Fruit fly (Drosophila melanogaster): Measurements from ENCODE around the gene bbx.

Gene bbx

DNA sequence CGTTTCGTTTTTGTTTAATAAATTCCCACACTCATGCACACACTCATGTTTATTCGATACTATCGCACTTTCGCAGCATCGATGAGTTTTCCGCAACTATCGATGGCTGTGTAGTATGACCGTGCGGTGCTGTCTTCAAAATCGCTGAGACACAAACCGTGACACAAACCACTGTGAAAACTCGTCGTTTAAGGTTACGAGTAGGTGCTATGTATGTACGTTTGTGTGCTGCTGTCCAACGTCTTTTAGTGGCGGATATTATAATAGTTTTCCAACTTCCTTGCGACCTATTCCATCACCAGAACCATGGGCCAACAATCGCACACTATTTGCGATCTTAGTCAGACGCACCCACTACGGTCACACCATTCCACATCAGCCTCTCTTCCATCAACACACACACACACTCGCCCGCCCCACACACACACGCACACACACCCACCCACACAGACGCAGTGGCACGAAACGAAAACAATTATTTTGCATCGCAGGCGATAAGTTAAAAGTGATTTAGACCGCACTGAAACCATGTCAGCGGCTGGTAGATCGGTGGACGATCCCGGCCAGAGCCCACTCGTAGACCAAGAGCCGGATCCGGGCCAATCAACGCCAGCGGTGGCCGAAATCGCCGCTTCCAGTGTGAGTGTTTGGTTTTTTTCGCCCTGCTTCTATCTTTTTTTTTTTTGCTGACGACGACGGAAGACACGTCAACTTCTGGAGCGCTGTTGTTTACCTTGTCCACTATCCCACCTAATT is 38.7 kb upstream of the bbx start, which contains the start of the genes Dd and CG1486 (continued):
- TF ChIP-seq CG18476 (GFP tag; optimal IDR thresholded peaks at IDR 0.05) (no peak), CG1647 (GFP tag; optimal IDR thresholded peaks at IDR 0.05) (no peak), bab2 (GFP tag; optimal IDR thresholded peaks at IDR 0.05) (no peak), trh (GFP tag; optimal IDR thresholded peaks at IDR 0.05) (no peak), HLH4C (GFP tag; IDR thresholded peaks at IDR 0.05; ENCODE audit: partially characterized antibody) (peak; percentile 90), hbn (GFP tag; IDR thresholded peaks at IDR 0.05; ENCODE audit: partially characterized antibody) (peak; percentile 74), Mes4 (GFP tag; optimal IDR thresholded peaks at IDR 0.05) (no peak), CG12071 (GFP tag; optimal IDR thresholded peaks at IDR 0.05) (no peak), sens (GFP tag) (peak; percentile 29), CG42726 (GFP tag; IDR thresholded peaks at IDR 0.05; ENCODE audit: partially characterized antibody) (peak; percentile 85; the same call in 1 of the 2 replicates), kay (GFP tag; optimal IDR thresholded peaks at IDR 0.05) (peak; percentile 55), ap (GFP tag; IDR thresholded peaks at IDR 0.05) (no peak), CG13624 (GFP tag; optimal IDR thresholded peaks at IDR 0.05) (peak; percentile 19), D19A (tag; optimal IDR thresholded peaks at IDR 0.05) (peak; percentile 17), Max (GFP tag; optimal IDR thresholded peaks at IDR 0.05) (peak; percentile 22), sima (GFP tag; optimal IDR thresholded peaks at IDR 0.05) (no peak), CG13894 (tag; optimal IDR thresholded peaks at IDR 0.05) (no peak), stwl (tag; optimal IDR thresholded peaks at IDR 0.05) (peak; percentile 44), CG2129 (GFP tag; IDR thresholded peaks at IDR 0.05; ENCODE audit: partially characterized antibody) (peak; percentile 76), Elba2 (GFP tag; optimal IDR thresholded peaks at IDR 0.05) (peak; percentile 21), row (GFP tag; IDR thresholded peaks at IDR 0.05) (peak; percentile 68), nerfin-2 (GFP tag; IDR thresholded peaks at IDR 0.05; ENCODE audit: partially characterized antibody) (peak; percentile 84), bbx (GFP tag; IDR thresholded peaks at IDR 0.05; ENCODE audit: partially characterized antibody) (peak; percentile 89), Xbp1 (GFP tag; optimal IDR thresholded peaks at IDR 0.05) (peak; percentile 29), CG4707 (GFP tag; optimal IDR thresholded peaks at IDR 0.05) (no peak), CG7963 (GFP tag; IDR thresholded peaks at IDR 0.05; ENCODE audit: partially characterized antibody) (peak; percentile 86), H2.0 (GFP tag; IDR thresholded peaks at IDR 0.05) (no peak), CoRest (tag; optimal IDR thresholded peaks at IDR 0.05) (peak; percentile 37), Ets97D (GFP tag; optimal IDR thresholded peaks at IDR 0.05) (peak; percentile 81), CG9797 (GFP tag; optimal IDR thresholded peaks at IDR 0.05) (peak; percentile 98), Bgb (GFP tag; IDR thresholded peaks at IDR 0.05; ENCODE audit: partially characterized antibody) (peak; percentile 88), tna (GFP tag; IDR thresholded peaks at IDR 0.05; ENCODE audit: partially characterized antibody) (peak; percentile 73), Stat92E (GFP tag; optimal IDR thresholded peaks at IDR 0.05) (peak in 1 of 3 experiments; percentile 4), CG15696 (tag; optimal IDR thresholded peaks at IDR 0.05) (no peak), gt (GFP tag; IDR thresholded peaks at IDR 0.05) (no peak), lola (GFP tag; optimal IDR thresholded peaks at IDR 0.05) (no peak), HmgZ (tag; optimal IDR thresholded peaks at IDR 0.05) (peak; percentile 37), Blimp-1 (GFP tag; optimal IDR thresholded peaks at IDR 0.05) (no peak), CG12299 (tag; optimal IDR thresholded peaks at IDR 0.05) (no peak), D (optimal IDR thresholded peaks at IDR 0.05) (peak; percentile 32), D (GFP tag; optimal IDR thresholded peaks at IDR 0.05) (no peak), zfh1 (GFP tag; IDR thresholded peaks at IDR 0.05) (no peak), CG3995 (GFP tag; optimal IDR thresholded peaks at IDR 0.05) (peak; percentile 76), Sry-δ (GFP tag; optimal IDR thresholded peaks at IDR 0.05) (peak; percentile 90), Sin3A (optimal IDR thresholded peaks at IDR 0.05) (peak; percentile 98), twi (tag; optimal IDR thresholded peaks at IDR 0.05) (peak; percentile 19), Rx (GFP tag; IDR thresholded peaks at IDR 0.05) (no peak), CG8478 (optimal IDR thresholded peaks at IDR 0.05) (peak; percentile 94), Nf-YC (tag; optimal IDR thresholded peaks at IDR 0.05) (peak; percentile 47)

Data from whole organism, embryonic.